Worm (Caenorhabditis elegans): ENCODE data around the gene larp-1.

DNA sequence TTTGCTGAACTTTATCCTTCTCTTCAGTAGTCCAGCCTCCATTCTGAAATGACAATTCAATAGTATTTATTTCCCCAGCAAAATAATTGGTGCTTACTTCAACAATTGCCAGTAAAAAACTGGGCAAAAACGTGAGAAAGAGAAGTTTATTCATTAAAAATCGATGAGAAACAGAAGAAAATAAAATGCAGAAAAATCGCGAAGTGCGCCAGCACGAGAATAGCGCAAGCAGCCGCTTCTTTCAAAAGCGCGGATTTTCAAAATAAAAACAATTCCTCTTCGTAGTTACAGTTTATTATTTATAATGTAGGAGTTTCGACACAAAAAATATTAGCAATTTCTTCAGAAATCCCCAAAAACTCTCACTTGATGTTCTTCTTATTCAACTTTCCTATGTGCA, 54.6 kb downstream of the larp-1 start, which contains the start of gene C27F2.9:
- TF ChIP-seq aha-1 (tag), result no peak
- peak in 1 of 2 experiments; percentile 2 for TF ChIP-seq mdl-1 (tag; optimal IDR thresholded peaks at IDR 0.05)
- TF ChIP-seq lim-7 (GFP tag; IDR thresholded peaks at IDR 0.05), result no peak
- TF ChIP-seq zag-1 (tag; optimal IDR thresholded peaks at IDR 0.05), result no peak
- TF ChIP-seq F26F4.8 (GFP tag; conservative IDR thresholded peaks at IDR 0.05), result no peak
- TF ChIP-seq ceh-82 (tag; optimal IDR thresholded peaks at IDR 0.05), result no peak
- no peak for TF ChIP-seq spr-3 (GFP tag; optimal IDR thresholded peaks at IDR 0.05)
- no peak for TF ChIP-seq daf-12 (tag; optimal IDR thresholded peaks at IDR 0.05)
